Fruit fly (Drosophila melanogaster): ENCODE data around the gene nkd.
A peak's percentile ranks its signal among the peaks of the same experiment; 100 is the strongest.

Gene nkd

DNA sequence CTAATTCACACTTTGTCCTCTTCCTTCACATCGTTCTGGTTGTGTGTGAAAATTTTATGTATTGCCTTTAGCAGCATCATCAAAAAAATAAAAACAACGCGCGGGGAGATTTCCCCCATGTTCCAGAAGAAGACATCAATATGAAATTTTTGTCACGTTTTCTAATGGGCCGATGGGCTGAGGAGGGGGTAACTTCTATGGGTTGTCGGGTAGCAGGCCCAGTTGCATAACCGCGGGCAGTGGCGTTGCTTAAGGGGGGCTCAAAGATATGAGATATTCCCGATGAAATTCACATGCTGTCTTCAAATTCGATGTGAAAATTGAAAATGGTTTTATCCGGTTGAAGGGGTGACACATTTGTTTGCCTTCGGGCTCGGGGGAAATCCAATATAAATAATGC lies 26.8 kb downstream of the nkd start (continued):
- no peak for TF ChIP-seq Sry-δ (GFP tag; optimal IDR thresholded peaks at IDR 0.05)
- no peak for TF ChIP-seq hbn (GFP tag; IDR thresholded peaks at IDR 0.05; ENCODE audit: partially characterized antibody)
- TF ChIP-seq emc (GFP tag; optimal IDR thresholded peaks at IDR 0.05), result no peak
- no peak for TF ChIP-seq CG4617 (GFP tag; optimal IDR thresholded peaks at IDR 0.05; ENCODE audit: borderline replicate concordance)
- TF ChIP-seq Mad (GFP tag; optimal IDR thresholded peaks at IDR 0.05), result no peak
- peak; percentile 42; the same call in 1 of the 2 replicates for TF ChIP-seq rib (GFP tag; IDR thresholded peaks at IDR 0.05)
- 0 out of 2 replicates have a peak, but pooled peaks have one; percentile 33 for TF ChIP-seq aop (GFP tag; IDR thresholded peaks at IDR 0.05)
- no peak for TF ChIP-seq CG6254 (GFP tag; optimal IDR thresholded peaks at IDR 0.05)
- no peak for TF ChIP-seq slp2 (GFP tag; optimal IDR thresholded peaks at IDR 0.05)
- TF ChIP-seq Drgx (GFP tag; IDR thresholded peaks at IDR 0.05), result no peak
- no peak for TF ChIP-seq sob (GFP tag; IDR thresholded peaks at IDR 0.05)
- TF ChIP-seq chif (GFP tag; optimal IDR thresholded peaks at IDR 0.05), result no peak
- no peak for TF ChIP-seq dati (GFP tag; IDR thresholded peaks at IDR 0.05)
- no peak for TF ChIP-seq CG2889 (GFP tag; IDR thresholded peaks at IDR 0.05)
- TF ChIP-seq sd (tag; optimal IDR thresholded peaks at IDR 0.05), result no peak
- TF ChIP-seq CG31365 (tag; optimal IDR thresholded peaks at IDR 0.05), result no peak
- TF ChIP-seq wor (GFP tag; IDR thresholded peaks at IDR 0.05), result no peak
- TF ChIP-seq Hey (tag; optimal IDR thresholded peaks at IDR 0.05), result no peak
- TF ChIP-seq Abd-B (GFP tag; optimal IDR thresholded peaks at IDR 0.05), result no peak
- no peak for TF ChIP-seq CG11456 (GFP tag; IDR thresholded peaks at IDR 0.05)
- TF ChIP-seq schlank (tag; optimal IDR thresholded peaks at IDR 0.05), result no peak
- no peak for TF ChIP-seq CG3995 (GFP tag; optimal IDR thresholded peaks at IDR 0.05)
- no peak for TF ChIP-seq CG6689 (GFP tag; IDR thresholded peaks at IDR 0.05)
- TF ChIP-seq CG11560 (tag; IDR thresholded peaks at IDR 0.05), result no peak
- no peak for TF ChIP-seq pzg (GFP tag; optimal IDR thresholded peaks at IDR 0.05)
- TF ChIP-seq CG34422 (GFP tag; IDR thresholded peaks at IDR 0.05), result no peak
- no peak for TF ChIP-seq trem (tag; optimal IDR thresholded peaks at IDR 0.05)
- TF ChIP-seq CG14667 (GFP tag; IDR thresholded peaks at IDR 0.05), result no peak
- TF ChIP-seq fd102C (GFP tag; optimal IDR thresholded peaks at IDR 0.05), result no peak
- no peak for TF ChIP-seq lov (optimal IDR thresholded peaks at IDR 0.05)
- no peak for TF ChIP-seq lov (GFP tag; IDR thresholded peaks at IDR 0.05)
- TF ChIP-seq CG33213 (GFP tag; optimal IDR thresholded peaks at IDR 0.05), result no peak
- no peak for TF ChIP-seq tll (GFP tag; optimal IDR thresholded peaks at IDR 0.05)
- no peak for TF ChIP-seq CG2120 (GFP tag; optimal IDR thresholded peaks at IDR 0.05)
- TF ChIP-seq Sry-β (GFP tag; optimal IDR thresholded peaks at IDR 0.05), result no peak
- TF ChIP-seq CkIIα-i1 (GFP tag; IDR thresholded peaks at IDR 0.05), result no peak
- no peak for TF ChIP-seq CG10959 (GFP tag; IDR thresholded peaks at IDR 0.05)
- TF ChIP-seq bbx (GFP tag; IDR thresholded peaks at IDR 0.05; ENCODE audit: partially characterized antibody), result no peak
- TF ChIP-seq Hr78 (GFP tag; optimal IDR thresholded peaks at IDR 0.05), result no peak
- TF ChIP-seq dimm (GFP tag; IDR thresholded peaks at IDR 0.05), result no peak
- TF ChIP-seq sc (optimal IDR thresholded peaks at IDR 0.05), result no peak
- TF ChIP-seq sc (GFP tag; optimal IDR thresholded peaks at IDR 0.05), result no peak
- TF ChIP-seq CG6791 (GFP tag; IDR thresholded peaks at IDR 0.05; ENCODE audit: partially characterized antibody), result no peak
- no peak for TF ChIP-seq fd3F (GFP tag; optimal IDR thresholded peaks at IDR 0.05)
- TF ChIP-seq CG10267 (tag; optimal IDR thresholded peaks at IDR 0.05), result no peak
- TF ChIP-seq CG5245 (GFP tag; optimal IDR thresholded peaks at IDR 0.05), result no peak
- TF ChIP-seq ato (GFP tag; IDR thresholded peaks at IDR 0.05; ENCODE audit: partially characterized antibody), result no peak
- no peak for TF ChIP-seq p53 (GFP tag; optimal IDR thresholded peaks at IDR 0.05)
- TF ChIP-seq Neu2 (GFP tag; optimal IDR thresholded peaks at IDR 0.05; ENCODE audit: borderline replicate concordance), result no peak
- TF ChIP-seq Ravus (GFP tag; IDR thresholded peaks at IDR 0.05), result no peak
- no peak for TF ChIP-seq D (optimal IDR thresholded peaks at IDR 0.05)
- TF ChIP-seq D (GFP tag; optimal IDR thresholded peaks at IDR 0.05), result no peak
